Worm (Caenorhabditis elegans): ENCODE measurements around the gene K02E11.3.

DNA sequence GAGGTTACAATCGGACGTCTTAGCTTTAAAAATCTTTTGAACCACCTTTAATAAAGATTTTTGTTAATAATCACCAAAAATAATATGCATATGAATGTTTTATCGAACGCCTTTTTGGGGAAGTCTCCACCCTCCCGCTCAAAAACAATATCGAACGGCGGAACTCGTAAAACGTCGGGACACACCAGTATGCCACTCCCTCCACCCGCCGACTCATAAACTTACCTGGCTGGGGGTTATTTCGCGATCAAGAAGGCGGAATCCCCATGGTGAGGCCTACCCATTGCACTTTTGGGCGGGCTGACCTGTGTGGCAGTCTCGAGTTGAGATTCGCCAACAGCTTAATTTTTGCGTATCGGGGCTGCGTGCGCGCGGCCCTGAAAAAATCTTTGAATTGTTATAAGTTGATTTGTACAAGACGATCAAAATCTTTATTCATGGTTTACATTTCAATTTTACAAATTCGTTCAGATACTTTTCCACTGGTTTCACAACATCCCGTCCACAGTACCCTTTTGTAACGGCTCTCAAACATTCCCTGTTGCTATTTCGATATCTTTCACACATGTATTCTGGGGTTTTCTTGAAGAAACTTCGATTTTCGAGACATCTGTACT lies 20.8 kb upstream of the K02E11.3 start:
- no peak for TF ChIP-seq tlp-1 (tag; optimal IDR thresholded peaks at IDR 0.05)
- no peak for TF ChIP-seq ceh-8 (GFP tag; optimal IDR thresholded peaks at IDR 0.05)
- no peak for TF ChIP-seq snpc-4 (tag; optimal IDR thresholded peaks at IDR 0.05)
- no peak for TF ChIP-seq ama-1 (optimal IDR thresholded peaks at IDR 0.05)
- no peak for TF ChIP-seq ztf-11 (tag; optimal IDR thresholded peaks at IDR 0.05)
- no peak for TF ChIP-seq ets-5 (GFP tag; IDR thresholded peaks at IDR 0.05)
- no peak for TF ChIP-seq zag-1 (tag; optimal IDR thresholded peaks at IDR 0.05)
- TF ChIP-seq dpl-1 (GFP tag; optimal IDR thresholded peaks at IDR 0.05), result no peak
- no peak for TF ChIP-seq ceh-88 (GFP tag; IDR thresholded peaks at IDR 0.05)
